Fruit fly (Drosophila melanogaster): ENCODE measurements around the gene TfIIA-L.
A peak's percentile ranks its signal among the peaks of the same experiment; 100 is the strongest.

Gene TfIIA-L

dm6 chr3R:27282286-27282685, 31.4 kb downstream of the TfIIA-L start, which contains the start of gene mrt (continued):
- TF ChIP-seq CG10543 (GFP tag; optimal IDR thresholded peaks at IDR 0.05), result no peak
- TF ChIP-seq B-H1 (GFP tag; IDR thresholded peaks at IDR 0.05), result peak; percentile 14; the same call in 1 of the 3 replicates
- no peak for TF ChIP-seq cato (GFP tag; optimal IDR thresholded peaks at IDR 0.05; ENCODE audit: borderline replicate concordance)
- TF ChIP-seq so (GFP tag; IDR thresholded peaks at IDR 0.05), result 0 out of 3 replicates have a peak, but pooled peaks have one; percentile 44
- peak; percentile 3 for TF ChIP-seq CG30020 (tag; optimal IDR thresholded peaks at IDR 0.05)
- TF ChIP-seq CG2889 (GFP tag; IDR thresholded peaks at IDR 0.05), result 0 out of 3 replicates have a peak, but pooled peaks have one; percentile 45
- TF ChIP-seq sc (optimal IDR thresholded peaks at IDR 0.05), result no peak
- TF ChIP-seq sc (GFP tag; optimal IDR thresholded peaks at IDR 0.05), result no peak
- no peak for TF ChIP-seq CG4360 (GFP tag; IDR thresholded peaks at IDR 0.05)
- TF ChIP-seq crc (GFP tag; optimal IDR thresholded peaks at IDR 0.05), result peak; percentile 67
- peak; percentile 46 for TF ChIP-seq CG11398 (GFP tag; optimal IDR thresholded peaks at IDR 0.05)
- TF ChIP-seq ap (GFP tag; IDR thresholded peaks at IDR 0.05), result no peak
- no peak for TF ChIP-seq Opbp (GFP tag; IDR thresholded peaks at IDR 0.05; ENCODE audit: partially characterized antibody)
- peak; percentile 39; the same call in 1 of the 2 replicates for TF ChIP-seq Xrp1 (GFP tag; IDR thresholded peaks at IDR 0.05)
- TF ChIP-seq Asciz (GFP tag; optimal IDR thresholded peaks at IDR 0.05), result peak; percentile 20
- no peak for TF ChIP-seq sna (GFP tag; IDR thresholded peaks at IDR 0.05; ENCODE audit: partially characterized antibody)
- peak; percentile 64 for TF ChIP-seq CG12391 (tag; optimal IDR thresholded peaks at IDR 0.05)
- TF ChIP-seq en (GFP tag; optimal IDR thresholded peaks at IDR 0.05), result peak; percentile 12
- TF ChIP-seq CG13894 (tag; optimal IDR thresholded peaks at IDR 0.05), result no peak
- peak; percentile 54 for TF ChIP-seq CG9817 (tag; optimal IDR thresholded peaks at IDR 0.05)
- peak; percentile 66 for TF ChIP-seq Dek (tag; optimal IDR thresholded peaks at IDR 0.05)
- TF ChIP-seq CG8478 (optimal IDR thresholded peaks at IDR 0.05), result no peak
- TF ChIP-seq hb (GFP tag; IDR thresholded peaks at IDR 0.05; ENCODE audit: partially characterized antibody), result no peak
- TF ChIP-seq CG10654 (GFP tag; optimal IDR thresholded peaks at IDR 0.05), result peak; percentile 7
- no peak for TF ChIP-seq CG11696 (GFP tag; IDR thresholded peaks at IDR 0.05)
- peak; percentile 29 for TF ChIP-seq CG6813 (GFP tag; optimal IDR thresholded peaks at IDR 0.05)
- TF ChIP-seq kay (GFP tag; optimal IDR thresholded peaks at IDR 0.05), result no peak
- TF ChIP-seq CG14050 (GFP tag; IDR thresholded peaks at IDR 0.05), result peak; percentile 17; the same call in 2 of the 3 replicates
- peak; percentile 61 for TF ChIP-seq dmrt99B (tag; optimal IDR thresholded peaks at IDR 0.05)
- TF ChIP-seq Atf6 (GFP tag; IDR thresholded peaks at IDR 0.05), result peak; percentile 66
- peak; percentile 78 for TF ChIP-seq CG9932 (GFP tag; IDR thresholded peaks at IDR 0.05)
- TF ChIP-seq pum (GFP tag; optimal IDR thresholded peaks at IDR 0.05), result peak; percentile 54
- no peak for TF ChIP-seq Ravus (GFP tag; IDR thresholded peaks at IDR 0.05)
- TF ChIP-seq unc-4 (GFP tag; IDR thresholded peaks at IDR 0.05; ENCODE audit: partially characterized antibody), result no peak
- TF ChIP-seq CG13123 (GFP tag; optimal IDR thresholded peaks at IDR 0.05), result no peak
- no peak for TF ChIP-seq zen2 (GFP tag; IDR thresholded peaks at IDR 0.05; ENCODE audit: partially characterized antibody)
- no peak for TF ChIP-seq tup (GFP tag; optimal IDR thresholded peaks at IDR 0.05)
- peak; percentile 21 for TF ChIP-seq trem (tag; optimal IDR thresholded peaks at IDR 0.05)
- TF ChIP-seq CG12219 (GFP tag; optimal IDR thresholded peaks at IDR 0.05), result no peak
- TF ChIP-seq C15 (GFP tag; IDR thresholded peaks at IDR 0.05), result no peak
- no peak for TF ChIP-seq grn (GFP tag; optimal IDR thresholded peaks at IDR 0.05)
- no peak for TF ChIP-seq TFAM (GFP tag; optimal IDR thresholded peaks at IDR 0.05)
- TF ChIP-seq aop (GFP tag; IDR thresholded peaks at IDR 0.05), result no peak
- no peak for TF ChIP-seq CG14965 (GFP tag; optimal IDR thresholded peaks at IDR 0.05; ENCODE audit: borderline replicate concordance)
- no peak for TF ChIP-seq gfzf (GFP tag; optimal IDR thresholded peaks at IDR 0.05)
- TF ChIP-seq CG14014 (GFP tag; IDR thresholded peaks at IDR 0.05), result peak; percentile 50; the same call in 1 of the 2 replicates
- TF ChIP-seq Gug (GFP tag; IDR thresholded peaks at IDR 0.05), result peak; percentile 32; the same call in 1 of the 4 replicates
- TF ChIP-seq ase (GFP tag; IDR thresholded peaks at IDR 0.05), result no peak
- peak; percentile 18 for TF ChIP-seq mirr (GFP tag; optimal IDR thresholded peaks at IDR 0.05)
- no peak for TF ChIP-seq Awh (GFP tag; IDR thresholded peaks at IDR 0.05)
- peak; percentile 41; the same call in 1 of the 3 replicates for TF ChIP-seq H15 (GFP tag; IDR thresholded peaks at IDR 0.05)
- TF ChIP-seq CG16779 (GFP tag; IDR thresholded peaks at IDR 0.05), result no peak

Data from whole organism, embryonic.